Fruit fly (Drosophila melanogaster) Kc167 (cell line): ENCODE results near the gene CG4467.

Experiments used
- Myc ChIP-seq: fragments of >200 bp; optimal IDR thresholded peaks from 2 replicates; lab custom pipeline; 2017; ENCODE audit warnings: missing external identifiers
- Sin3A ChIP-seq: fragments of >200 bp; optimal IDR thresholded peaks from 2 replicates; lab custom pipeline; 2018; ENCODE audit warnings: missing external identifiers
- h ChIP-seq: fragments of >200 bp; optimal IDR thresholded peaks from 3 replicates; lab custom pipeline; 2018; ENCODE audit warnings: missing external identifiers
- insv ChIP-seq: fragments of >200 bp; optimal IDR thresholded peaks from 3 replicates; lab custom pipeline; 2018; ENCODE audit warnings: missing external identifiers
- psq ChIP-seq: fragments of >200 bp; optimal IDR thresholded peaks from 2 replicates; lab custom pipeline; 2017; ENCODE audit warnings: missing external identifiers
- ttk ChIP-seq: sonication (Bioruptor generic); optimal IDR thresholded peaks from 2 replicates; lab custom pipeline; 2017; ENCODE audit warnings: missing external identifiers

dm6 chr3R:23251256-23251655 is 2.6 kb upstream of the CG4467 start, which contains the start of the genes Rad60 and EloA:
- no peak for TF ChIP-seq Myc
- TF ChIP-seq insv (lab: Kevin White, UChicago): no peak
- no peak for TF ChIP-seq psq
- TF ChIP-seq Sin3A (lab: Kevin White, UChicago): no peak
- TF ChIP-seq h (lab: Kevin White, UChicago): no peak
- no peak for TF ChIP-seq ttk (lab: Kevin White, UChicago)
